Worm (Caenorhabditis elegans) whole organism, L3 larva: ENCODE measurements around the gene F49F1.9.

Source experiments
- R02D3.7 ChIP-seq: fragments of 150-350 bp; optimal IDR thresholded peaks from 2 replicates; lab custom pipeline; 2014; ENCODE audit warnings: missing biosample characterization, missing genetic modification characterization
- ZK546.5 ChIP-seq: sonication (generic microtip); optimal IDR thresholded peaks from 2 replicates; lab custom pipeline; 2017; ENCODE audit warnings: missing biosample characterization, missing genetic modification characterization
- aly-2 ChIP-seq: fragments of 150-350 bp; optimal IDR thresholded peaks from 2 replicates; lab custom pipeline; 2014; ENCODE audit warnings: missing biosample characterization, missing genetic modification characterization
- ama-1 ChIP-seq: fragments of 150-350 bp; optimal IDR thresholded peaks from 2 replicates; lab custom pipeline; 2018
- ceh-16 ChIP-seq: sonication (generic microtip); optimal IDR thresholded peaks from 2 replicates; lab custom pipeline; 2017; ENCODE audit warnings: missing biosample characterization, missing genetic modification characterization
- ceh-28 ChIP-seq: fragments of 150-350 bp; optimal IDR thresholded peaks from 2 replicates; lab custom pipeline; 2014; ENCODE audit warnings: missing biosample characterization, missing genetic modification reagents, missing genetic modification characterization
- ceh-82 ChIP-seq: fragments of 150-350 bp; optimal IDR thresholded peaks from 2 replicates; lab custom pipeline; 2014; ENCODE audit warnings: missing biosample characterization, missing genetic modification characterization
- egl-5 ChIP-seq: fragments of 150-350 bp; optimal IDR thresholded peaks from 2 replicates; lab custom pipeline; 2017; ENCODE audit warnings: missing biosample characterization, missing genetic modification reagents, missing genetic modification characterization, inconsistent platforms
- elt-2 ChIP-seq: sonication (generic microtip); optimal IDR thresholded peaks from 2 replicates; lab custom pipeline; 2016; ENCODE audit warnings: missing genetic modification reagents, mild to moderate bottlenecking, missing genetic modification characterization, missing compliant biosample characterization
- elt-3 ChIP-seq, 3 experiments: fragments of 150-350 bp in 1 of 3; sonication (generic microtip) in 2 of 3; optimal IDR thresholded peaks; 2 replicates in 2 of 3; 4 replicates in 1 of 3; lab custom pipeline; 2014 to 2017; ENCODE audit warnings: missing biosample characterization in 3 of 3, missing genetic modification characterization in 3 of 3
- eor-1 ChIP-seq, 2 experiments: fragments of 150-350 bp; optimal IDR thresholded peaks; 2 replicates each; lab custom pipeline; 2014 to 2018; ENCODE audit warnings: missing biosample characterization in 2 of 2, missing genetic modification characterization in 2 of 2
- fkh-10 ChIP-seq: sonication (generic microtip); optimal IDR thresholded peaks from 2 replicates; lab custom pipeline; 2017; ENCODE audit warnings: missing biosample characterization, missing genetic modification reagents, missing genetic modification characterization
- fkh-2 ChIP-seq: fragments of 150-350 bp; optimal IDR thresholded peaks from 2 replicates; lab custom pipeline; 2014; ENCODE audit warnings: missing biosample characterization, missing genetic modification reagents, missing genetic modification characterization
- fos-1 ChIP-seq: fragments of 150-350 bp; optimal IDR thresholded peaks from 2 replicates; lab custom pipeline; 2014; ENCODE audit warnings: missing biosample characterization, missing genetic modification characterization
- hmg-11 ChIP-seq: sonication (generic microtip); optimal IDR thresholded peaks from 2 replicates; lab custom pipeline; 2016; ENCODE audit warnings: missing genetic modification characterization, missing compliant biosample characterization
- jun-1 ChIP-seq: fragments of 150-350 bp; optimal IDR thresholded peaks from 2 replicates; lab custom pipeline; 2014; ENCODE audit warnings: missing biosample characterization, missing genetic modification reagents, missing genetic modification characterization
- lin-15B ChIP-seq: fragments of 150-350 bp; optimal IDR thresholded peaks from 2 replicates; lab custom pipeline; 2014; ENCODE audit warnings: missing biosample characterization, missing genetic modification characterization
- lin-39 ChIP-seq: fragments of 150-350 bp; optimal IDR thresholded peaks from 2 replicates; lab custom pipeline; 2018; ENCODE audit warnings: missing biosample characterization, missing genetic modification reagents, missing genetic modification characterization
- lsy-12 ChIP-seq: sonication (generic microtip); optimal IDR thresholded peaks from 2 replicates; lab custom pipeline; 2016; ENCODE audit warnings: mild to moderate bottlenecking, missing genetic modification characterization, missing compliant biosample characterization
- mdl-1 ChIP-seq: fragments of 150-350 bp; optimal IDR thresholded peaks from 2 replicates; lab custom pipeline; 2014; ENCODE audit warnings: missing biosample characterization, missing genetic modification characterization
- nfya-1 ChIP-seq: sonication (generic microtip); optimal IDR thresholded peaks from 2 replicates; lab custom pipeline; 2017; ENCODE audit warnings: missing genetic modification characterization, mild to moderate bottlenecking, missing compliant biosample characterization, antibody characterized with exemption, moderate library complexity; ENCODE audit not compliant: insufficient read depth
- nhr-11 ChIP-seq: fragments of 150-350 bp; optimal IDR thresholded peaks from 2 replicates; lab custom pipeline; 2014; ENCODE audit warnings: missing biosample characterization, missing genetic modification characterization
- nhr-12 ChIP-seq: fragments of 150-350 bp; optimal IDR thresholded peaks from 2 replicates; lab custom pipeline; 2014; ENCODE audit warnings: missing biosample characterization, missing genetic modification characterization
- nhr-23 ChIP-seq: fragments of 150-350 bp; optimal IDR thresholded peaks from 2 replicates; lab custom pipeline; 2014; ENCODE audit warnings: missing biosample characterization, missing genetic modification reagents, missing genetic modification characterization
- nhr-237 ChIP-seq: fragments of 150-350 bp; optimal IDR thresholded peaks from 2 replicates; lab custom pipeline; 2014; ENCODE audit warnings: missing biosample characterization, missing genetic modification characterization
- nhr-25 ChIP-seq: sonication (generic microtip); optimal IDR thresholded peaks from 2 replicates; lab custom pipeline; 2017; ENCODE audit warnings: missing biosample characterization, missing genetic modification characterization
- nhr-43 ChIP-seq: sonication (generic microtip); optimal IDR thresholded peaks from 2 replicates; lab custom pipeline; 2016; ENCODE audit warnings: mild to moderate bottlenecking, missing genetic modification characterization, missing compliant biosample characterization; ENCODE audit not compliant: poor library complexity, severe bottlenecking
- nhr-67 ChIP-seq: fragments of 150-350 bp; optimal IDR thresholded peaks from 2 replicates; lab custom pipeline; 2014; ENCODE audit warnings: missing biosample characterization, missing genetic modification characterization
- nhr-76 ChIP-seq: fragments of 150-350 bp; sonication (generic microtip); optimal IDR thresholded peaks from 5 replicates; lab custom pipeline; 2014; ENCODE audit warnings: missing biosample characterization, missing genetic modification characterization
- nhr-77 ChIP-seq: fragments of 150-350 bp; optimal IDR thresholded peaks from 2 replicates; lab custom pipeline; 2014; ENCODE audit warnings: missing biosample characterization, missing genetic modification characterization
- pha-4 ChIP-seq: fragments of 150-350 bp; optimal IDR thresholded peaks from 2 replicates; lab custom pipeline; 2014; ENCODE audit warnings: missing biosample characterization, missing genetic modification reagents, missing genetic modification characterization
- pqm-1 ChIP-seq: fragments of 150-350 bp; optimal IDR thresholded peaks from 2 replicates; lab custom pipeline; 2017; ENCODE audit warnings: missing biosample characterization, missing genetic modification characterization, inconsistent platforms
- sea-2 ChIP-seq: fragments of 150-350 bp; sonication (generic microtip); optimal IDR thresholded peaks from 4 replicates; lab custom pipeline; 2014; ENCODE audit warnings: missing biosample characterization, missing genetic modification reagents, missing genetic modification characterization
- snpc-4 ChIP-seq: fragments of 150-350 bp; optimal IDR thresholded peaks from 2 replicates; lab custom pipeline; 2014; ENCODE audit warnings: missing biosample characterization, missing genetic modification characterization
- tbx-2 ChIP-seq: sonication (generic microtip); optimal IDR thresholded peaks from 2 replicates; lab custom pipeline; 2016; ENCODE audit warnings: mild to moderate bottlenecking, missing genetic modification characterization, missing compliant biosample characterization
- unc-39 ChIP-seq: sonication (generic microtip); optimal IDR thresholded peaks from 4 replicates; lab custom pipeline; 2017; ENCODE audit warnings: missing biosample characterization, missing genetic modification characterization
- unc-62 ChIP-seq: fragments of 150-350 bp; sonication (generic microtip); optimal IDR thresholded peaks from 4 replicates; lab custom pipeline; 2014; ENCODE audit warnings: missing biosample characterization, missing genetic modification reagents, missing genetic modification characterization
- zag-1 ChIP-seq: fragments of 150-350 bp; optimal IDR thresholded peaks from 2 replicates; lab custom pipeline; 2014; ENCODE audit warnings: missing biosample characterization, missing genetic modification characterization
- ztf-11 ChIP-seq: fragments of 150-350 bp; optimal IDR thresholded peaks from 2 replicates; lab custom pipeline; 2014; ENCODE audit warnings: missing biosample characterization, missing genetic modification characterization
- ztf-4 ChIP-seq: fragments of 150-350 bp; optimal IDR thresholded peaks from 2 replicates; lab custom pipeline; 2014; ENCODE audit warnings: missing biosample characterization, missing genetic modification characterization

The F49F1.9 gene

ce11 chrIV:4108767-4109166, 28.6 kb downstream of the F49F1.9 start, which contains the start of gene C35B1.7:
Gene C35B1.7, plus strand, starts transcription at chrIV:4109067.
- TF ChIP-seq nhr-76 (tag; lab: Kevin White, UChicago) = no peak
- TF ChIP-seq ztf-4 (tag; lab: Kevin White, UChicago) = no peak
- TF ChIP-seq unc-62 (GFP tag; lab: Kevin White, UChicago) = no peak
- no peak for TF ChIP-seq nhr-43
- TF ChIP-seq elt-3 (tag; optimal IDR thresholded peaks at IDR 0.05; lab: Kevin White, UChicago) = no peak
- TF ChIP-seq sea-2 (GFP tag; lab: Kevin White, UChicago) = no peak
- no peak for TF ChIP-seq mdl-1 (tag; lab: Kevin White, UChicago)
- no peak for TF ChIP-seq eor-1 (tag; optimal IDR thresholded peaks at IDR 0.05; lab: Kevin White, UChicago)
- TF ChIP-seq zag-1 (tag; lab: Kevin White, UChicago) = no peak
- TF ChIP-seq jun-1 (tag; lab: Kevin White, UChicago) = no peak
- TF ChIP-seq nhr-23 (tag; lab: Kevin White, UChicago) = no peak
- no peak for TF ChIP-seq pha-4 (tag; lab: Kevin White, UChicago)
- TF ChIP-seq nhr-12 = no peak
- TF ChIP-seq ceh-28 (tag; lab: Kevin White, UChicago) = no peak
- no peak for TF ChIP-seq pqm-1 (tag; lab: Kevin White, UChicago)
- no peak for TF ChIP-seq aly-2 (tag; lab: Kevin White, UChicago)
- no peak for TF ChIP-seq unc-39
- no peak for TF ChIP-seq ztf-11 (tag; lab: Kevin White, UChicago)
- TF ChIP-seq nhr-77 (tag; lab: Kevin White, UChicago) = no peak

ce11 chrIV:4102720-4103119, 34.7 kb downstream of the F49F1.9 start, which contains the start of gene ubc-1:
Gene ubc-1, plus strand, starts transcription at chrIV:4103020.
- no peak for TF ChIP-seq R02D3.7 (tag; lab: Kevin White, UChicago)

- peak; percentile 19 for TF ChIP-seq nfya-1 (tag; lab: Kevin White, UChicago)
- TF ChIP-seq nhr-11 = no peak
Observed at ce11 chrIV:4099773-4100172, 37.6 kb downstream of the F49F1.9 start.

ce11 chrIV:4096940-4097339, 40.4 kb downstream of the F49F1.9 start:
- TF ChIP-seq ceh-82 (tag; lab: Kevin White, UChicago) = no peak

ce11 chrIV:4094364-4094763, 43.0 kb downstream of the F49F1.9 start:
- TF ChIP-seq nfya-1 (tag; lab: Kevin White, UChicago) (peak; percentile 14), lin-15B (tag; lab: Kevin White, UChicago) (no peak)

- TF ChIP-seq nhr-237 (no peak), nhr-25 (tag; lab: Kevin White, UChicago) (peak; percentile 70), lin-39 (tag; lab: Kevin White, UChicago) (peak; percentile 70), hmg-11 (tag; lab: Kevin White, UChicago) (peak; percentile 94), eor-1 (tag; optimal IDR thresholded peaks at IDR 0.05; lab: Kevin White, UChicago) (no peak), jun-1 (tag; lab: Kevin White, UChicago) (peak; percentile 77), snpc-4 (tag; lab: Kevin White, UChicago) (peak; percentile 62), ceh-28 (tag; lab: Kevin White, UChicago) (peak; percentile 92), nhr-67 (tag; lab: Kevin White, UChicago) (no peak), mdl-1 (tag; lab: Kevin White, UChicago) (peak; percentile 29), R02D3.7 (tag; lab: Kevin White, UChicago) (peak; percentile 66), nfya-1 (tag; lab: Kevin White, UChicago) (peak; percentile 84), lsy-12 (tag; lab: Kevin White, UChicago) (peak; percentile 64), nhr-23 (tag; lab: Kevin White, UChicago) (peak; percentile 51), elt-2 (tag; lab: Kevin White, UChicago) (peak; percentile 58), nhr-43 (peak; percentile 64), fkh-2 (tag; lab: Kevin White, UChicago) (no peak), pha-4 (tag; lab: Kevin White, UChicago) (peak; percentile 76), elt-3 (tag; optimal IDR thresholded peaks at IDR 0.05; lab: Kevin White, UChicago) (no peak), fkh-10 (GFP tag; lab: Kevin White, UChicago) (no peak), egl-5 (tag; lab: Kevin White, UChicago) (peak; percentile 10), ZK546.5 (tag; lab: Kevin White, UChicago) (no peak), ceh-16 (no peak), tbx-2 (tag; lab: Kevin White, UChicago) (peak; percentile 42), fos-1 (tag; lab: Kevin White, UChicago) (peak; percentile 62), unc-62 (GFP tag; lab: Kevin White, UChicago) (peak; percentile 34), ama-1 (peak; percentile 1), nhr-77 (tag; lab: Kevin White, UChicago) (no peak), lin-15B (tag; lab: Kevin White, UChicago) (peak; percentile 47)
Observed at ce11 chrIV:4093087-4093486, 44.3 kb downstream of the F49F1.9 start.
